Worm (Caenorhabditis elegans) whole organism, L1 larva: ENCODE results near the gene C32D5.7.

Source experiments
- mdl-1 ChIP-seq, 2 experiments: fragments of 150-350 bp; optimal IDR thresholded peaks; 2 replicates each; lab custom pipeline; 2014 to 2017; ENCODE audit warnings: missing biosample characterization in 2 of 2, missing genetic modification characterization in 2 of 2, inconsistent platforms in 1 of 2
- nhr-76 ChIP-seq: sonication (generic microtip); optimal IDR thresholded peaks from 2 replicates; lab custom pipeline; 2017; ENCODE audit warnings: missing biosample characterization, missing genetic modification characterization
- swsn-7 ChIP-seq: sonication (generic microtip); optimal IDR thresholded peaks from 2 replicates; lab custom pipeline; 2016; ENCODE audit warnings: missing genetic modification characterization, missing compliant biosample characterization
- ztf-11 ChIP-seq, 2 experiments: sonication (generic microtip); optimal IDR thresholded peaks; 2 replicates each; lab custom pipeline; 2016 to 2017; ENCODE audit warnings: missing genetic modification characterization in 2 of 2, missing biosample characterization in 1 of 2, missing compliant biosample characterization in 1 of 2

DNA sequence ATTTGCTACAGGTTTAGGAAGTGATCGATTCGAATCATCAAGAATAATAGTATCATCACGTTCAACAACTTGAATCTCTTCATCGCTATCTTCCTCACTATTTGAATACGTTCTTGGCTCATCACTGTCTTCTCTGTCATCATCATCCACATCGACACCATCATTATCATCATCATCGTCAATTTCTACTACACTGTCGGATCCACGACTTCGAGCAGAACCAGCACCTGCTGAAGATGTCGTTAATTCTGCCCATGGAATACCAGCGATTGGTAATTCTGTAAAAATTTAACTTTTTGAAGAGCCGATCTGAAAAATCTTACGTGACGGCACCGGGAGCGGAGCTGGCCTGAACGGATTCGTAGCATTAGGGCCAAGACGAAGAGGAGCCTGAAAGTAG is 10.1 kb upstream of the C32D5.7 start:
- TF ChIP-seq nhr-76 (tag; lab: Kevin White, UChicago), result no peak
- no peak for TF ChIP-seq ztf-11 (tag; optimal IDR thresholded peaks at IDR 0.05; lab: Kevin White, UChicago)
- TF ChIP-seq swsn-7 (tag; lab: Kevin White, UChicago), result no peak
- TF ChIP-seq mdl-1 (tag; optimal IDR thresholded peaks at IDR 0.05; lab: Kevin White, UChicago), result no peak
